Worm (Caenorhabditis elegans) whole organism, L1 larva: ENCODE measurements around the gene F16F9.4.
A peak's percentile ranks its signal among the peaks of the same experiment; 100 is the strongest.

Experiments used
- F16B12.6 ChIP-seq: fragments of 150-350 bp; optimal IDR thresholded peaks from 2 replicates; lab custom pipeline; 2014; ENCODE audit warnings: missing biosample characterization, missing genetic modification characterization
- aha-1 ChIP-seq: fragments of 150-350 bp; optimal IDR thresholded peaks from 2 replicates; lab custom pipeline; 2014; ENCODE audit warnings: missing biosample characterization, missing genetic modification characterization
- aly-2 ChIP-seq: fragments of 150-350 bp; optimal IDR thresholded peaks from 2 replicates; lab custom pipeline; 2014; ENCODE audit warnings: missing biosample characterization, missing genetic modification characterization
- blmp-1 ChIP-seq: fragments of 150-350 bp; optimal IDR thresholded peaks from 2 replicates; lab custom pipeline; 2014; ENCODE audit warnings: missing biosample characterization, missing genetic modification characterization
- ceh-63 ChIP-seq: fragments of 200-800 bp; sonication (Bioruptor generic); optimal IDR thresholded peaks from 2 replicates; lab custom pipeline; 2018; ENCODE audit warnings: mild to moderate bottlenecking, missing genetic modification characterization, missing compliant biosample characterization
- ceh-8 ChIP-seq: fragments of 200-800 bp; sonication (Bioruptor generic); optimal IDR thresholded peaks from 2 replicates; lab custom pipeline; 2018; ENCODE audit warnings: mild to moderate bottlenecking, missing genetic modification characterization, moderate library complexity, missing compliant biosample characterization
- ceh-90 ChIP-seq: sonication (generic microtip); optimal IDR thresholded peaks from 2 replicates; lab custom pipeline; 2016; ENCODE audit warnings: missing genetic modification characterization, missing compliant biosample characterization
- dsc-1 ChIP-seq: sonication (generic microtip); optimal IDR thresholded peaks from 2 replicates; lab custom pipeline; 2016; ENCODE audit warnings: mild to moderate bottlenecking, missing genetic modification characterization, missing compliant biosample characterization
- egl-13 ChIP-seq: sonication (generic microtip); optimal IDR thresholded peaks from 2 replicates; lab custom pipeline; 2016; ENCODE audit warnings: missing genotype, missing genetic modification reagents, missing genetic modification characterization, missing compliant biosample characterization
- elt-2 ChIP-seq: sonication (generic microtip); optimal IDR thresholded peaks from 2 replicates; lab custom pipeline; 2016; ENCODE audit warnings: missing genetic modification characterization, mild to moderate bottlenecking, inconsistent platforms, missing compliant biosample characterization, missing genetic modification reagents
- elt-3 ChIP-seq, 6 experiments: fragments of 150-350 bp in 1 of 6; sonication (generic microtip); optimal IDR thresholded peaks; 2 replicates each; lab custom pipeline; 2017 to 2018; ENCODE audit warnings: missing biosample characterization in 6 of 6, missing genetic modification characterization in 6 of 6, inconsistent platforms in 1 of 6
- fkh-8 ChIP-seq: sonication (generic microtip); optimal IDR thresholded peaks from 2 replicates; lab custom pipeline; 2016; ENCODE audit warnings: mild to moderate bottlenecking, missing genetic modification characterization, missing compliant biosample characterization
- hlh-17 ChIP-seq: fragments of 200-800 bp; sonication (Bioruptor generic); optimal IDR thresholded peaks from 2 replicates; lab custom pipeline; 2018; ENCODE audit warnings: missing genetic modification characterization, mild to moderate bottlenecking, missing compliant biosample characterization, moderate library complexity, borderline replicate concordance
- hlh-4 ChIP-seq: sonication (generic microtip); optimal IDR thresholded peaks from 2 replicates; lab custom pipeline; 2016; ENCODE audit warnings: mild to moderate bottlenecking, missing genetic modification characterization, missing compliant biosample characterization
- hpl-2 ChIP-seq: fragments of 150-350 bp; optimal IDR thresholded peaks from 2 replicates; lab custom pipeline; 2014; ENCODE audit warnings: missing biosample characterization, missing genetic modification reagents, missing genetic modification characterization
- isw-1 ChIP-seq: fragments of 200-800 bp; sonication (Bioruptor generic); IDR thresholded peaks from 2 replicates; pipeline ENCODE4 v1.3.6; 2022; ENCODE audit warnings: missing genetic modification characterization, missing compliant biosample characterization
- jun-1 ChIP-seq: fragments of 150-350 bp; optimal IDR thresholded peaks from 2 replicates; lab custom pipeline; 2014; ENCODE audit warnings: missing biosample characterization, missing genetic modification reagents, missing genetic modification characterization
- lin-14 ChIP-seq: fragments of 200-800 bp; sonication (Bioruptor generic); optimal IDR thresholded peaks from 2 replicates; lab custom pipeline; 2018; ENCODE audit warnings: mild to moderate bottlenecking, missing genetic modification characterization, moderate library complexity, missing compliant biosample characterization
- mdl-1 ChIP-seq, 2 experiments: fragments of 150-350 bp; optimal IDR thresholded peaks; 2 replicates each; lab custom pipeline; 2014 to 2017; ENCODE audit warnings: missing biosample characterization in 2 of 2, missing genetic modification characterization in 2 of 2, inconsistent platforms in 1 of 2
- mep-1 ChIP-seq: fragments of 150-350 bp; optimal IDR thresholded peaks from 2 replicates; lab custom pipeline; 2014; ENCODE audit warnings: missing biosample characterization, missing genetic modification characterization
- nhr-12 ChIP-seq: sonication (generic microtip); optimal IDR thresholded peaks from 2 replicates; lab custom pipeline; 2017; ENCODE audit warnings: missing biosample characterization, missing genetic modification characterization
- nhr-19 ChIP-seq: fragments of 200-800 bp; sonication (Bioruptor generic); conservative IDR thresholded peaks from 2 replicates; pipeline ENCODE4 v1.3.6; 2022; ENCODE audit warnings: missing genetic modification characterization, missing compliant biosample characterization
- nhr-47 ChIP-seq: sonication (generic microtip); optimal IDR thresholded peaks from 2 replicates; lab custom pipeline; 2016; ENCODE audit warnings: mild to moderate bottlenecking, missing genetic modification characterization, moderate library complexity, missing compliant biosample characterization
- nhr-71 ChIP-seq: sonication (generic microtip); optimal IDR thresholded peaks from 2 replicates; lab custom pipeline; 2016; ENCODE audit warnings: mild to moderate bottlenecking, missing genetic modification characterization, moderate library complexity, missing compliant biosample characterization
- skn-1 ChIP-seq: fragments of 150-350 bp; optimal IDR thresholded peaks from 2 replicates; lab custom pipeline; 2014; ENCODE audit warnings: missing biosample characterization, missing genetic modification characterization
- sptf-1 ChIP-seq: fragments of 150-350 bp; optimal IDR thresholded peaks from 2 replicates; lab custom pipeline; 2014; ENCODE audit warnings: missing biosample characterization, missing genetic modification characterization
- swsn-7 ChIP-seq: sonication (generic microtip); optimal IDR thresholded peaks from 2 replicates; lab custom pipeline; 2016; ENCODE audit warnings: missing genetic modification characterization, missing compliant biosample characterization
- tbx-2 ChIP-seq: sonication (generic microtip); optimal IDR thresholded peaks from 2 replicates; lab custom pipeline; 2016; ENCODE audit warnings: missing genetic modification characterization, missing compliant biosample characterization
- tlp-1 ChIP-seq: fragments of 150-350 bp; optimal IDR thresholded peaks from 2 replicates; lab custom pipeline; 2014; ENCODE audit warnings: missing biosample characterization, missing genetic modification characterization
- unc-62 ChIP-seq: fragments of 150-350 bp; optimal IDR thresholded peaks from 2 replicates; lab custom pipeline; 2014; ENCODE audit warnings: missing biosample characterization, missing genetic modification reagents, missing genetic modification characterization
- unc-86 ChIP-seq: sonication (generic microtip); optimal IDR thresholded peaks from 2 replicates; lab custom pipeline; 2016; ENCODE audit warnings: missing genetic modification characterization, missing compliant biosample characterization
- unc-98 ChIP-seq: fragments of 200-800 bp; sonication (Bioruptor generic); IDR thresholded peaks from 2 replicates; pipeline ENCODE4 v1.3.6; 2022; ENCODE audit warnings: missing genetic modification characterization, missing compliant biosample characterization
- xbp-1 ChIP-seq: sonication (generic microtip); optimal IDR thresholded peaks from 2 replicates; lab custom pipeline; 2016; ENCODE audit warnings: missing genetic modification characterization, missing compliant biosample characterization

The F16F9.4 gene

DNA sequence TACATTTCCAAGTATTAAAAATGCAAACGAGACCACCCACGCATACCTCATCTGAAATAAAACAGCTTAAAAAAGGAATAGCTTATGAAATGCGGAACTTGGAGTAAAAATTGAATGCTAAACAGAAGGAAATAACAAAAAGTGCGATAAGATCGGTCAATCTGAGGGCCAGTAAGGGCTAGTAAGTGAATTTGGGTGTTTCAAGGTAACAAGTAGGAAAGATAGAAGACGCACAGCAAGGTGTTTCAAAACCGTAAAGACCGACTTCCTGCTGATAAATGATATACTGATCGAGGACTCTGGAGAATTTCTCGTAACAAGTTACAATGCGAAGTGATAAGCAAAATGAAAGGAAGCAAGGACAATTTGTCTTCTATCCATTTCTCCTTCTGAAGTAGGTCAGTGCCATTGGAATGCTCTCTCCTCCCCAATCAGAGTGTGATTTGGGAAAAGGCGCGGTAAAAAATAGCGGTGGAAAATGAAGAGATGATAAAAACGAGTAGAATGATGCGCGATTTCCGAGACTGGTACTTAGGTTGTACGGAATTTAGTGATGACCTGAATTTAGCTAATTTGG, 7.5 kb downstream of the F16F9.4 start, which contains the start of gene dpy-6 (continued):
- no peak for TF ChIP-seq hpl-2 (GFP tag; lab: Kevin White, UChicago)
- no peak for TF ChIP-seq nhr-19 (GFP tag; lab: Robert Waterston, UW)
- no peak for TF ChIP-seq F16B12.6 (tag; lab: Kevin White, UChicago)
- peak; percentile 82 for TF ChIP-seq blmp-1
- TF ChIP-seq aha-1 (tag; lab: Kevin White, UChicago) = no peak
- no peak for TF ChIP-seq unc-86 (tag; lab: Kevin White, UChicago)

DNA sequence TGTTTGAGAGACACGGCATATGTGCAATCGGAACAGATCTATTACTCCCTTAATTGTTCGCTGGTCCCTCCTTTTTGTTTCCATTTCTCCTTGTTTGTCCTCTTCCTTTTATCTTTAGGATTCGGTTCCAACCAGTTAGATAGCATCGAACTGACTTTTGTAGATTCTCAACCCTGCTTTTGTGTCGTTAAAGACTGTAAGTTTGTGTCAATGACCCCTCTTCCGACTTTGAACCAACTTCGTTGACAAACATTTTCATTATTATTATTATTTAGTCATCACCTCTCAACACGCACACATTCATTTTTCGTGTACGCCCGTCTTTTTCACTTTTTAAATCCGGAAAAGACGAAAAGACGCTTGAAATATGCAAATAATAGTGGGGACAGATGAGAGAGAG, 17.1 kb downstream of the F16F9.4 start, which contains the start of gene F16F9.1:
Gene F16F9.1 (plus strand): TSS at position 301 of the 400 bp plus-strand sequence.
- TF ChIP-seq sptf-1 (tag; lab: Kevin White, UChicago) = no peak
- no peak for TF ChIP-seq mdl-1 (tag; optimal IDR thresholded peaks at IDR 0.05; lab: Kevin White, UChicago)
- no peak for TF ChIP-seq jun-1
- TF ChIP-seq aha-1 (tag; lab: Kevin White, UChicago) = no peak
- no peak for TF ChIP-seq isw-1 (GFP tag; lab: Robert Waterston, UW)
- no peak for TF ChIP-seq tbx-2 (tag; lab: Kevin White, UChicago)

DNA sequence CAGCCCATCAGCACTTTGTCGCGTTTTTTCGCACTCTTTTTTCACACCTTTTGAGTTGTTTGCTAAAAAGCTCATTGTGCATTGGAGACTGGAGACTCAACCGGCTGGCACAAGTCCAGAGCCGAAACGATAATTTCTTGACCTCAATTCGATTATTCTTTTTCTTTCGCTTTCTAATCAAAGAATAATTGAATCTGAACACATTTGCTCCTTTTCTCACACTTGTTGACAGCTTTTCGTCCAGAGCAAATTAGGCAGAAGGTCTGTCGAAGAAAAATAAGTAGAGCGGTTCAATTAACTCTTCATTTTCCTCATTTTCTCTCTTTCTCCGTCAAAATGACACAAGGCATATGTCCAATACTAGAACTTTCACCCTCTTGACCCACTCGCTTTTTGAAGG, 18.2 kb downstream of the F16F9.4 start:
- peak; percentile 8 for TF ChIP-seq ceh-8 (GFP tag; lab: Kevin White, UChicago)
- no peak for TF ChIP-seq F16B12.6 (tag; lab: Kevin White, UChicago)
- no peak for TF ChIP-seq xbp-1 (tag; lab: Kevin White, UChicago)
- TF ChIP-seq blmp-1 = peak; percentile 52
- no peak for TF ChIP-seq unc-62 (GFP tag; lab: Kevin White, UChicago)
- TF ChIP-seq, all 84 proteins: peak for 2

DNA sequence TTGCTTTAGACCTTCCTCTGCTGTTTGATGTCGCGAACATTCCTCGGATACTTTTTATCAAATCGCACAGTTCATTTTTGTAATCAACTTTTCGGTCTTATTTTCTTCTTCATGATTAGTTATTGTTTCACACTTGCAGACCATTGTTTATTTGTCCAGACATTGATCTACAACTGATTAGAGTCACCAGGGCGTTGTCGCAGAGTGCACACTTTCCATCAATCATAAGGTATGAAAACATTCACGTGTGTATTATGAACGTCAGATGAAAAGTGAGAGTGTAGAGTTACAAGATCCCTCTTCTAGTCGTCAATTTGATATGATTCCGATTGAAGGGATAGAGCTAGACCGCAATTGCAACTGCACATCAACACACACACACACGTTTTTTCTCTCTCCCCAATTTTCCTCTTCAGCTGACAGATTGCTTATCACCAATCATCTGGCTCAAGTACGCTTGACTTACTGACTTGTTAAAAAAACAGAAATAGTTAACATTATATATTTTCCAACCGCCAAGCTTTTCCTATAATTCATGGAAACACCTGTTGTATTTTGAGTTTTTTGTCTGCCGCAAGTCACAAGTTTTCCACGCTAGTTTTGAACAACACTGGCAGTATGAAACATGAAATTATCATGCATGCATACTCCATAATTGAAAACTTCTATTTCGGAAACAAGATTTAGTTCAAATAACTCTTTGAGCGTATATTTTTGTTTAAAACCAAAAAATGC, 23.0 kb downstream of the F16F9.4 start:
- no peak for TF ChIP-seq jun-1
- peak; percentile 67 for TF ChIP-seq hlh-4 (tag; lab: Kevin White, UChicago)
- TF ChIP-seq hlh-17 (GFP tag; lab: Kevin White, UChicago) = no peak
- no peak for TF ChIP-seq skn-1
- peak; percentile 59 for TF ChIP-seq fkh-8 (tag; lab: Kevin White, UChicago)
- no peak for TF ChIP-seq nhr-12
- no peak for TF ChIP-seq ceh-90 (tag; lab: Kevin White, UChicago)
- peak; percentile 55 for TF ChIP-seq nhr-71 (tag; lab: Kevin White, UChicago)
- TF ChIP-seq F16B12.6 (tag; lab: Kevin White, UChicago) = no peak
- no peak for TF ChIP-seq elt-3 (tag; optimal IDR thresholded peaks at IDR 0.05; lab: Kevin White, UChicago)
- TF ChIP-seq egl-13 (tag; lab: Kevin White, UChicago) = no peak
- TF ChIP-seq dsc-1 (tag; lab: Kevin White, UChicago) = no peak
- no peak for TF ChIP-seq blmp-1
- no peak for TF ChIP-seq unc-98 (GFP tag; lab: Robert Waterston, UW)
- TF ChIP-seq nhr-47 = peak; percentile 43
- TF ChIP-seq elt-2 (tag; lab: Kevin White, UChicago) = peak; percentile 58
- no peak for TF ChIP-seq swsn-7 (tag; lab: Kevin White, UChicago)
- no peak for TF ChIP-seq aly-2 (tag; lab: Kevin White, UChicago)
- no peak for TF ChIP-seq tlp-1 (tag; lab: Kevin White, UChicago)
- TF ChIP-seq xbp-1 (tag; lab: Kevin White, UChicago) = no peak
- peak; percentile 44 for TF ChIP-seq lin-14 (GFP tag; lab: Kevin White, UChicago)
- no peak for TF ChIP-seq ceh-63

DNA sequence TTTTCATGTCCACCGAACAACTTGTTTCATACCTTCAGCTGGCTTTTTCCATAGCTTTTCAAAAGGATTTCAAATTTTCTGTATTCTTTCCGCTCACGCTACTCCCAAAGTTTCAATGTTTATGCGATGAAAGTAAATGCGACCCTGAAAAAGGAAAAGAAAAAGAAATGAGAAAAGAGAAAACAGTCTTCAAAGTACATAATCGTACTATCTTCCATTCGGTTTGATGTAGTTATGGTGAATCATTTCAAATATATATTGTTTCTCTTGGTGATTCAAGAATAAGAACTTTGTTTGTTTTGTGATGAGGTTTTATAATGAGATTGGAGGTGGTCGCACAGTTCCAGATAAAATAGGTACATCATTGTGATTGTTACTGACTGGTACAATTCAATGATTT, 24.4 kb downstream of the F16F9.4 start:
- TF ChIP-seq blmp-1 (peak; percentile 80), skn-1 (no peak), mep-1 (tag; lab: Kevin White, UChicago) (no peak)
